Fruit fly (Drosophila melanogaster) whole organism, embryonic: ENCODE results near the gene CG10570.

Source experiments
- CG11560 ChIP-seq: fragments of 200-800 bp; sonication (Bioruptor generic); IDR thresholded peaks from 3 replicates; pipeline ENCODE4 v1.3.6; 2022; ENCODE audit warnings: missing biosample characterization, missing genetic modification characterization
- CG11696 ChIP-seq: fragments of 200-800 bp; sonication (Bioruptor generic); IDR thresholded peaks from 2 replicates; pipeline ENCODE4 v1.3.6; 2022; ENCODE audit warnings: missing biosample characterization, missing genetic modification characterization
- CG12299 ChIP-seq: fragments of 200-800 bp; sonication (Bioruptor generic); optimal IDR thresholded peaks from 2 replicates; lab custom pipeline; 2018; ENCODE audit warnings: missing biosample characterization, mild to moderate bottlenecking, missing genetic modification characterization
- CG1233 ChIP-seq: fragments of 200-800 bp; sonication (Bioruptor generic); optimal IDR thresholded peaks from 4 replicates; lab custom pipeline; 2018; ENCODE audit warnings: missing biosample characterization, mild to moderate bottlenecking, missing genetic modification characterization
- CG14710 ChIP-seq: fragments of 200-800 bp; sonication (Bioruptor generic); optimal IDR thresholded peaks from 3 replicates; lab custom pipeline; 2019; ENCODE audit warnings: missing biosample characterization, mild to moderate bottlenecking, missing genetic modification characterization, moderate library complexity
- CG1529 ChIP-seq: fragments of 200-800 bp; sonication (Bioruptor generic); optimal IDR thresholded peaks from 3 replicates; lab custom pipeline; 2018; ENCODE audit warnings: missing biosample characterization, missing genetic modification characterization
- CG15514 ChIP-seq: fragments of 200-800 bp; sonication (Bioruptor generic); optimal IDR thresholded peaks from 3 replicates; lab custom pipeline; 2017; ENCODE audit warnings: missing biosample characterization, missing genetic modification characterization, mild to moderate bottlenecking, moderate library complexity, missing genetic modification reagents
- CG18262 ChIP-seq: fragments of 200-800 bp; optimal IDR thresholded peaks from 3 replicates; lab custom pipeline; 2019; ENCODE audit warnings: missing biosample characterization, mild to moderate bottlenecking, missing genetic modification characterization, moderate library complexity
- CG4820 ChIP-seq: fragments of 200-800 bp; sonication (Bioruptor generic); optimal IDR thresholded peaks from 3 replicates; lab custom pipeline; 2016; ENCODE audit warnings: missing biosample characterization, missing genetic modification characterization
- CG6272 ChIP-seq: fragments of 200-800 bp; sonication (Bioruptor generic); IDR thresholded peaks from 2 replicates; pipeline ENCODE4 v1.3.6; 2022; ENCODE audit warnings: missing biosample characterization, missing genetic modification characterization
- CG6765 ChIP-seq: fragments of 200-800 bp; sonication (Bioruptor generic); optimal IDR thresholded peaks from 3 replicates; lab custom pipeline; 2017; ENCODE audit warnings: missing biosample characterization, mild to moderate bottlenecking, missing genetic modification characterization
- CG7786 ChIP-seq: fragments of 200-800 bp; sonication (Bioruptor generic); optimal IDR thresholded peaks from 2 replicates; lab custom pipeline; 2016; ENCODE audit warnings: missing biosample characterization, missing genetic modification characterization
- CG8089 ChIP-seq: fragments of 200-800 bp; sonication (Bioruptor generic); optimal IDR thresholded peaks from 3 replicates; lab custom pipeline; 2016; ENCODE audit warnings: missing biosample characterization, missing genetic modification characterization
- CG8765 ChIP-seq: fragments of 200-800 bp; sonication (Bioruptor generic); IDR thresholded peaks from 2 replicates; pipeline ENCODE4 v1.3.6; 2022; ENCODE audit warnings: missing biosample characterization, missing genetic modification characterization
- CkIIα-i1 ChIP-seq: fragments of 200-800 bp; sonication (Bioruptor generic); IDR thresholded peaks from 2 replicates; pipeline ENCODE4 v1.3.6; 2022; ENCODE audit warnings: missing biosample characterization, missing genetic modification characterization
- CrebB ChIP-seq: fragments of 200-800 bp; sonication (Bioruptor generic); optimal IDR thresholded peaks from 3 replicates; lab custom pipeline; 2018; ENCODE audit warnings: missing biosample characterization, mild to moderate bottlenecking, missing genetic modification characterization
- D19A ChIP-seq: fragments of 200-800 bp; optimal IDR thresholded peaks from 3 replicates; lab custom pipeline; 2019; ENCODE audit warnings: missing biosample characterization, mild to moderate bottlenecking, missing genetic modification characterization, moderate library complexity
- Gsc ChIP-seq: fragments of 200-800 bp; sonication (Bioruptor generic); IDR thresholded peaks from 2 replicates; pipeline ENCODE4 v1.3.6; 2022; ENCODE audit warnings: missing biosample characterization, missing genetic modification characterization
- HLHmδ ChIP-seq: fragments of 200-800 bp; sonication (Bioruptor generic); optimal IDR thresholded peaks from 2 replicates; lab custom pipeline; 2018; ENCODE audit warnings: missing biosample characterization, mild to moderate bottlenecking, missing genetic modification characterization, moderate library complexity
- Hand ChIP-seq: fragments of 200-800 bp; sonication (Bioruptor generic); optimal IDR thresholded peaks from 2 replicates; lab custom pipeline; 2017; ENCODE audit warnings: mild to moderate bottlenecking, missing biosample characterization, missing genetic modification reagents, missing genetic modification characterization
- Kr ChIP-seq: fragments of 200-800 bp; sonication (Bioruptor generic); optimal IDR thresholded peaks from 2 replicates; lab custom pipeline; 2017; ENCODE audit warnings: missing biosample characterization, mild to moderate bottlenecking, missing genetic modification characterization
- Lhr ChIP-seq: fragments of 200-800 bp; sonication (Bioruptor generic); optimal IDR thresholded peaks from 3 replicates; lab custom pipeline; 2017; ENCODE audit warnings: mild to moderate bottlenecking, missing biosample characterization, missing genetic modification reagents, missing genetic modification characterization
- Lim3 ChIP-seq: fragments of 200-800 bp; sonication (Bioruptor generic); IDR thresholded peaks from 2 replicates; pipeline ENCODE4 v1.3.6; 2022; ENCODE audit warnings: missing biosample characterization, missing genetic modification characterization
- MESR4 ChIP-seq: fragments of 200-800 bp; sonication (Bioruptor generic); optimal IDR thresholded peaks from 2 replicates; lab custom pipeline; 2018; ENCODE audit warnings: missing biosample characterization, mild to moderate bottlenecking, missing genetic modification characterization, moderate library complexity
- Mes4 ChIP-seq: fragments of 200-800 bp; sonication (Bioruptor generic); optimal IDR thresholded peaks from 2 replicates; lab custom pipeline; 2016; ENCODE audit warnings: missing biosample characterization, missing genetic modification characterization
- Pdp1 ChIP-seq, 2 experiments: fragments of 200-800 bp; sonication (Bioruptor generic); optimal IDR thresholded peaks; 3 replicates each; lab custom pipeline; 2016; ENCODE audit warnings: missing biosample characterization in 2 of 2, missing genetic modification characterization in 2 of 2, mild to moderate bottlenecking in 1 of 2, moderate library complexity in 1 of 2
- TFAM ChIP-seq: fragments of 200-800 bp; sonication (Bioruptor generic); optimal IDR thresholded peaks from 2 replicates; lab custom pipeline; 2017; ENCODE audit warnings: missing biosample characterization, missing genetic modification characterization, inconsistent platforms
- Trl ChIP-seq, 3 experiments: fragments of >200 bp in 2 of 3; fragments of 200-800 bp in 1 of 3; sonication (Bioruptor generic) in 1 of 3; optimal IDR thresholded peaks; 2 replicates in 1 of 3; 3 replicates in 2 of 3; lab custom pipeline; 2016 to 2017; ENCODE audit warnings: missing biosample characterization in 1 of 3, missing genetic modification characterization in 1 of 3
- ap ChIP-seq: fragments of 200-800 bp; sonication (Bioruptor generic); IDR thresholded peaks from 2 replicates; pipeline ENCODE4 v1.3.6; 2022; ENCODE audit warnings: missing biosample characterization, missing genetic modification characterization
- az2 ChIP-seq: fragments of 200-800 bp; sonication (Bioruptor generic); optimal IDR thresholded peaks from 3 replicates; lab custom pipeline; 2016; ENCODE audit warnings: missing biosample characterization, missing genetic modification characterization
- br ChIP-seq: fragments of >200 bp; optimal IDR thresholded peaks from 2 replicates; lab custom pipeline; 2017
- chn ChIP-seq: fragments of 200-800 bp; sonication (Bioruptor generic); optimal IDR thresholded peaks from 2 replicates; lab custom pipeline; 2016; ENCODE audit warnings: missing biosample characterization, missing genetic modification characterization
- ftz-f1 ChIP-seq: fragments of 200-800 bp; sonication (Bioruptor generic); optimal IDR thresholded peaks from 2 replicates; lab custom pipeline; 2016; ENCODE audit warnings: missing biosample characterization, missing genetic modification characterization
- gcm ChIP-seq: fragments of 200-800 bp; sonication (Bioruptor generic); optimal IDR thresholded peaks from 2 replicates; lab custom pipeline; 2019; ENCODE audit warnings: missing biosample characterization, mild to moderate bottlenecking, missing genetic modification characterization, moderate library complexity
- gcm2 ChIP-seq: fragments of 200-800 bp; sonication (Bioruptor generic); optimal IDR thresholded peaks from 2 replicates; lab custom pipeline; 2016; ENCODE audit warnings: missing biosample characterization, missing genetic modification characterization
- grau ChIP-seq: fragments of 200-800 bp; optimal IDR thresholded peaks from 3 replicates; lab custom pipeline; 2019; ENCODE audit warnings: missing biosample characterization, mild to moderate bottlenecking, missing genetic modification characterization, moderate library complexity
- lov ChIP-seq, 2 experiments: fragments of 200-800 bp in 1 of 2; fragments of >200 bp in 1 of 2; sonication (Bioruptor generic) in 1 of 2; IDR thresholded peaks in 1 of 2; optimal IDR thresholded peaks in 1 of 2; 2 replicates in 1 of 2; 3 replicates in 1 of 2; pipeline versions ENCODE4 v1.3.6 to Lab custom; 2017 to 2022; ENCODE audit warnings: missing biosample characterization in 1 of 2, missing genetic modification characterization in 1 of 2
- nerfin-1 ChIP-seq: fragments of 200-800 bp; sonication (Bioruptor generic); optimal IDR thresholded peaks from 3 replicates; lab custom pipeline; 2019; ENCODE audit warnings: missing biosample characterization, mild to moderate bottlenecking, missing genetic modification characterization, moderate library complexity
- prd ChIP-seq, 3 experiments: fragments of >200 bp in 2 of 3; fragments of 200-800 bp in 1 of 3; sonication (Bioruptor generic) in 1 of 3; optimal IDR thresholded peaks in 2 of 3; IDR thresholded peaks in 1 of 3; 2 replicates in 2 of 3; 3 replicates in 1 of 3; pipeline versions ENCODE4 v1.3.6 to Lab custom; 2017 to 2022; ENCODE audit warnings: missing biosample characterization in 1 of 3, missing genetic modification characterization in 1 of 3
- pum ChIP-seq: fragments of 200-800 bp; sonication (Bioruptor generic); optimal IDR thresholded peaks from 2 replicates; lab custom pipeline; 2016; ENCODE audit warnings: missing biosample characterization, missing genetic modification characterization
- repo ChIP-seq: fragments of 200-800 bp; sonication (Bioruptor generic); optimal IDR thresholded peaks from 2 replicates; lab custom pipeline; 2016; ENCODE audit warnings: missing biosample characterization, missing genetic modification characterization
- row ChIP-seq: fragments of 200-800 bp; sonication (Bioruptor generic); IDR thresholded peaks from 3 replicates; pipeline ENCODE4 v1.3.6; 2022; ENCODE audit warnings: missing biosample characterization, missing genetic modification characterization
- run ChIP-seq: fragments of 200-800 bp; sonication (Bioruptor generic); optimal IDR thresholded peaks from 3 replicates; lab custom pipeline; 2018; ENCODE audit warnings: missing biosample characterization, mild to moderate bottlenecking, missing genetic modification characterization
- sens ChIP-seq: fragments of 200-800 bp; sonication (Bioruptor generic); peaks from one replicate; lab custom pipeline; 2016; ENCODE audit warnings: missing biosample characterization, missing genetic modification characterization
- slbo ChIP-seq: fragments of 200-800 bp; sonication (Bioruptor generic); IDR thresholded peaks from 2 replicates; pipeline ENCODE4 v1.3.6; 2022; ENCODE audit warnings: missing biosample characterization, missing genetic modification characterization
- slou ChIP-seq: fragments of 200-800 bp; sonication (Bioruptor generic); optimal IDR thresholded peaks from 3 replicates; lab custom pipeline; 2016; ENCODE audit warnings: missing biosample characterization, missing genetic modification characterization
- vvl ChIP-seq: fragments of 200-800 bp; sonication (Bioruptor generic); IDR thresholded peaks from 2 replicates; pipeline ENCODE4 v1.3.6; 2022; ENCODE audit warnings: missing biosample characterization, missing genetic modification characterization
- yki ChIP-seq: fragments of >200 bp; optimal IDR thresholded peaks from 3 replicates; lab custom pipeline; 2018
- zfh2 ChIP-seq: fragments of 200-800 bp; sonication (Bioruptor generic); optimal IDR thresholded peaks from 2 replicates; lab custom pipeline; 2016; ENCODE audit warnings: missing biosample characterization, missing genetic modification characterization

The CG10570 gene

DNA sequence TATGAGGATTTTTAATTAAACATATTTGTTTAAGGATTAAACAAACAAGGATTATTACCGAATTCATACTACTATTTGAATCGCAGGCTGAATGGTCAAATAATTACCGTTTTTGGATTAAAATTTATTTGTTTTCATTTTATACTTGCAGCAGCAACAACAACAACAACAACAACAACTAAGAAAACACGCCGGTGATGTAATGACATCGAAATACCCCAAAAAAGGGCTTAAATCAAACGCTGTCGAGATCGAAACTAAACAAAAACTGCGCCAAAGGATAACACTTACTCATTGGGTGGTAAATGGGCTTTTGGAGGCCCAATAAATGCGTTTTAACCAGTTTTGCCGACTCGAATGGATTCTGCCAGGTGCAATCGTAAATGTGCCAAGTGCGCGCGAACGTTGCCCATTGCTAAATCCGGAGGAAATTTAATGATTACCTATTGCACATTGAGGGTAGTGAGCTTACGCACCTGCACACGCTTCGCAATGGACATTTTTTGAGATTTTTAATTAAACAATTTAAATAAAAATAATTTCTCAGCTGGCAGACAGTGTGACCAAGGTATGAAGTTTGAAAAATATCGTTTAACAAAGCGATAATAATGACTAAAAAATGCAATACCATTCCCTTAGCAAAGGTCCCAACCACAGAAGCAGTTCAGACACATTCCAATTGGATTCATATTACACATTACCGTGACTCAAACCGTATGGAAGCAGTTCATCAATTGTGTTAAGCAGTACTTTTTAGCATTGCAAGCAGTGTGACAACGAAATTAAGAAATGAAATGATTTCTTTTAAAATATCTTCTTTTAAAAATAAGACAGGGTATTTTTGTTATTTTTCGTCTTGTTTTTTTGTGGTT lies 47.8 kb upstream of the CG10570 start, which contains the start of the genes CG10602 and mRpL13 (continued):
- TF ChIP-seq CG11560: peak; percentile 49; the same call in 2 of the 3 replicates
- TF ChIP-seq CG8089 (GFP tag; lab: Kevin White, UChicago): no peak
- no peak for TF ChIP-seq CkIIα-i1 (GFP tag; lab: Robert Waterston, UW)
- TF ChIP-seq pum (GFP tag; lab: Kevin White, UChicago): no peak
- TF ChIP-seq CG6765: no peak
- no peak for TF ChIP-seq Mes4
- peak; percentile 74 for TF ChIP-seq sens
- TF ChIP-seq grau (tag; lab: Kevin White, UChicago): peak; percentile 15
- TF ChIP-seq zfh2 (GFP tag; lab: Kevin White, UChicago): peak; percentile 39
- TF ChIP-seq HLHmδ: no peak
- no peak for TF ChIP-seq Hand (GFP tag; lab: Kevin White, UChicago)
- no peak for TF ChIP-seq run (tag; lab: Kevin White, UChicago)
- no peak for TF ChIP-seq CG1529 (GFP tag; lab: Kevin White, UChicago)
- TF ChIP-seq CG14710: peak; percentile 68
- TF ChIP-seq nerfin-1 (tag; lab: Kevin White, UChicago): no peak
- TF ChIP-seq Lim3: no peak
- peak; percentile 2 for TF ChIP-seq ftz-f1 (GFP tag; lab: Kevin White, UChicago)
- TF ChIP-seq vvl (GFP tag; lab: Robert Waterston, UW): peak; percentile 49
- no peak for TF ChIP-seq slou (GFP tag; lab: Kevin White, UChicago)
- no peak for TF ChIP-seq repo
- no peak for TF ChIP-seq CG4820 (GFP tag; lab: Kevin White, UChicago)
- peak; percentile 56 for TF ChIP-seq CG15514 (GFP tag; lab: Kevin White, UChicago)
- no peak for TF ChIP-seq Gsc (GFP tag; lab: Robert Waterston, UW)
- no peak for TF ChIP-seq ap (GFP tag; lab: Robert Waterston, UW)
- TF ChIP-seq CG18262 (tag; lab: Kevin White, UChicago): no peak
- peak; percentile 47 for TF ChIP-seq slbo (GFP tag; lab: Robert Waterston, UW)
- no peak for TF ChIP-seq az2 (GFP tag; lab: Kevin White, UChicago)
- TF ChIP-seq Kr (GFP tag; lab: Kevin White, UChicago): no peak
- peak; percentile 97 for TF ChIP-seq Lhr
- TF ChIP-seq row: peak; percentile 36; the same call in 1 of the 3 replicates
- TF ChIP-seq CG7786: peak; percentile 9
- TF ChIP-seq yki (lab: Kevin White, UChicago): peak; percentile 46
- TF ChIP-seq chn (GFP tag; lab: Kevin White, UChicago): no peak
- TF ChIP-seq CG6272: no peak
- no peak for TF ChIP-seq Trl (optimal IDR thresholded peaks at IDR 0.05; lab: Kevin White, UChicago)
- no peak for TF ChIP-seq Trl (GFP tag; optimal IDR thresholded peaks at IDR 0.05; lab: Kevin White, UChicago)
- TF ChIP-seq gcm2 (GFP tag; lab: Kevin White, UChicago): no peak
- TF ChIP-seq CG11696 (GFP tag; lab: Robert Waterston, UW): no peak
- TF ChIP-seq gcm: no peak
- no peak for TF ChIP-seq br (lab: Kevin White, UChicago)
- TF ChIP-seq D19A (tag; lab: Kevin White, UChicago): no peak
- TF ChIP-seq prd (optimal IDR thresholded peaks at IDR 0.05; lab: Kevin White, UChicago): no peak
- TF ChIP-seq prd (GFP tag; IDR thresholded peaks at IDR 0.05; lab: Robert Waterston, UW): no peak
- TF ChIP-seq Pdp1 (GFP tag; optimal IDR thresholded peaks at IDR 0.05; lab: Kevin White, UChicago): peak in 1 of 2 experiments; percentile 95
- TF ChIP-seq lov (optimal IDR thresholded peaks at IDR 0.05; lab: Kevin White, UChicago): no peak
- TF ChIP-seq lov (GFP tag; IDR thresholded peaks at IDR 0.05; lab: Robert Waterston, UW): no peak
- TF ChIP-seq TFAM: no peak
- no peak for TF ChIP-seq CG1233
- no peak for TF ChIP-seq CG12299
- peak; percentile 57 for TF ChIP-seq MESR4
- no peak for TF ChIP-seq CG8765 (GFP tag; lab: Robert Waterston, UW)
- no peak for TF ChIP-seq CrebB (tag; lab: Kevin White, UChicago)
